Worm (Caenorhabditis elegans) whole organism, young adult: ENCODE results near the gene fbxa-14.
A peak's percentile ranks its signal among the peaks of the same experiment; 100 is the strongest.
"Not testable (repeated sequence)": the region's sequence is repeated elsewhere in the genome, so short reads cannot be mapped to it uniquely, and the experiment has no call there.

ENCODE experiments used
- B0261.1 ChIP-seq: sonication (generic microtip); optimal IDR thresholded peaks from 2 replicates; lab custom pipeline; 2016; ENCODE audit warnings: mild to moderate bottlenecking, missing genetic modification characterization, moderate library complexity, missing compliant biosample characterization
- C17E4.6 ChIP-seq: fragments of 200-800 bp; sonication (Bioruptor generic); IDR thresholded peaks from 2 replicates; pipeline ENCODE4 v1.3.6; 2022; ENCODE audit warnings: missing genetic modification reagents, missing genetic modification characterization, missing compliant biosample characterization
- F39B2.1 ChIP-seq: fragments of 200-800 bp; sonication (Bioruptor generic); IDR thresholded peaks from 2 replicates; pipeline ENCODE4 v1.3.6; 2022; ENCODE audit warnings: missing genetic modification reagents, missing genetic modification characterization, missing compliant biosample characterization
- Y53G8AR.9 ChIP-seq: fragments of 200-800 bp; sonication (Bioruptor generic); conservative IDR thresholded peaks from 2 replicates; pipeline ENCODE4 v1.3.6; 2022; ENCODE audit warnings: missing genetic modification reagents, missing genetic modification characterization, missing compliant biosample characterization
- Y56A3A.18 ChIP-seq: fragments of 200-800 bp; sonication (Bioruptor generic); IDR thresholded peaks from 2 replicates; pipeline ENCODE4 v1.3.6; 2022; ENCODE audit warnings: missing genetic modification reagents, missing genetic modification characterization, missing compliant biosample characterization
- aptf-2 ChIP-seq: fragments of 200-800 bp; sonication (Bioruptor generic); conservative IDR thresholded peaks from 2 replicates; pipeline ENCODE4 v1.3.6; 2022; ENCODE audit warnings: missing genetic modification reagents, missing genetic modification characterization, missing compliant biosample characterization
- aptf-3 ChIP-seq: fragments of 200-800 bp; sonication (Bioruptor generic); IDR thresholded peaks from 2 replicates; pipeline ENCODE4 v1.3.6; 2022; ENCODE audit warnings: missing genetic modification characterization, missing compliant biosample characterization
- athp-1 ChIP-seq: sonication (generic microtip); optimal IDR thresholded peaks from 2 replicates; lab custom pipeline; 2017; ENCODE audit warnings: mild to moderate bottlenecking, missing genetic modification characterization, missing compliant biosample characterization
- attf-5 ChIP-seq: fragments of 200-800 bp; sonication (Bioruptor generic); optimal IDR thresholded peaks from 2 replicates; lab custom pipeline; 2018; ENCODE audit warnings: mild to moderate bottlenecking, missing genetic modification characterization, missing compliant biosample characterization
- ceh-27 ChIP-seq: fragments of 200-800 bp; sonication (Bioruptor generic); optimal IDR thresholded peaks from 2 replicates; lab custom pipeline; 2018; ENCODE audit warnings: mild to moderate bottlenecking, missing genetic modification characterization, moderate library complexity, missing compliant biosample characterization
- die-1 ChIP-seq: sonication (generic microtip); optimal IDR thresholded peaks from 2 replicates; lab custom pipeline; 2016; ENCODE audit warnings: missing genotype, mild to moderate bottlenecking, missing genetic modification characterization, missing compliant biosample characterization
- dpl-1 ChIP-seq: fragments of 150-350 bp; optimal IDR thresholded peaks from 2 replicates; lab custom pipeline; 2014; ENCODE audit warnings: missing biosample characterization, missing genetic modification reagents, missing genetic modification characterization
- ekl-4 ChIP-seq: fragments of 200-800 bp; sonication (Bioruptor generic); IDR thresholded peaks from 2 replicates; pipeline ENCODE4 v1.3.6; 2022; ENCODE audit warnings: missing genetic modification reagents, missing genetic modification characterization, missing compliant biosample characterization
- him-1 ChIP-seq: sonication (generic microtip); optimal IDR thresholded peaks from 2 replicates; lab custom pipeline; 2016; ENCODE audit warnings: missing genotype, missing genetic modification reagents, missing genetic modification characterization, missing compliant biosample characterization
- hmg-1.2 ChIP-seq: fragments of 200-800 bp; sonication (Bioruptor generic); IDR thresholded peaks from 2 replicates; pipeline ENCODE4 v1.3.6; 2022; ENCODE audit warnings: missing genetic modification reagents, missing genetic modification characterization, missing compliant biosample characterization
- hrde-1 ChIP-seq: sonication (generic microtip); optimal IDR thresholded peaks from 2 replicates; lab custom pipeline; 2016; ENCODE audit warnings: missing genetic modification characterization, mild to moderate bottlenecking, missing compliant biosample characterization, moderate library complexity, missing genotype, missing genetic modification reagents, borderline replicate concordance
- lag-1 ChIP-seq: fragments of 200-800 bp; sonication (Bioruptor generic); IDR thresholded peaks from 2 replicates; pipeline ENCODE4 v1.3.6; 2022; ENCODE audit warnings: missing genetic modification reagents, missing genetic modification characterization, missing compliant biosample characterization
- lin-26 ChIP-seq: fragments of 200-800 bp; sonication (Bioruptor generic); IDR thresholded peaks from 2 replicates; pipeline ENCODE4 v1.3.6; 2022; ENCODE audit warnings: missing genetic modification reagents, missing genetic modification characterization, missing compliant biosample characterization
- lin-40 ChIP-seq: sonication (generic microtip); optimal IDR thresholded peaks from 2 replicates; lab custom pipeline; 2016; ENCODE audit warnings: missing genetic modification characterization, mild to moderate bottlenecking, missing compliant biosample characterization, missing genotype, missing genetic modification reagents
- lsl-1 ChIP-seq: fragments of 200-800 bp; sonication (Bioruptor generic); optimal IDR thresholded peaks from 2 replicates; lab custom pipeline; 2018; ENCODE audit warnings: mild to moderate bottlenecking, missing genetic modification characterization, moderate library complexity, missing compliant biosample characterization
- lsy-27 ChIP-seq: sonication (generic microtip); optimal IDR thresholded peaks from 2 replicates; lab custom pipeline; 2017; ENCODE audit warnings: missing genetic modification characterization, mild to moderate bottlenecking, missing compliant biosample characterization, antibody characterized with exemption, missing genotype, borderline replicate concordance; ENCODE audit not compliant: insufficient read depth
- madf-6 ChIP-seq: fragments of 200-800 bp; sonication (Bioruptor generic); IDR thresholded peaks from 2 replicates; pipeline ENCODE4 v1.3.6; 2022; ENCODE audit warnings: missing genetic modification reagents, missing genetic modification characterization, missing compliant biosample characterization
- mel-28 ChIP-seq: sonication (generic microtip); optimal IDR thresholded peaks from 2 replicates; lab custom pipeline; 2016; ENCODE audit warnings: borderline replicate concordance, mild to moderate bottlenecking, missing genetic modification characterization, missing compliant biosample characterization
- nfyb-1 ChIP-seq: fragments of 200-800 bp; sonication (Bioruptor generic); IDR thresholded peaks from 2 replicates; pipeline ENCODE4 v1.3.6; 2022; ENCODE audit warnings: missing genetic modification reagents, missing genetic modification characterization, missing compliant biosample characterization
- nhr-80 ChIP-seq: sonication (generic microtip); optimal IDR thresholded peaks from 2 replicates; lab custom pipeline; 2016; ENCODE audit warnings: missing genetic modification characterization, missing compliant biosample characterization
- pha-4 ChIP-seq: fragments of 150-350 bp; sonication (generic microtip); optimal IDR thresholded peaks from 2 replicates; lab custom pipeline; 2014; ENCODE audit warnings: missing biosample characterization, missing genetic modification reagents, missing genetic modification characterization
- rpc-1 ChIP-seq, 2 experiments: fragments of 150-350 bp in 1 of 2; sonication (generic microtip) in 1 of 2; optimal IDR thresholded peaks; 2 replicates each; lab custom pipeline; 2014 to 2018; ENCODE audit warnings: missing biosample characterization in 1 of 2, missing genetic modification characterization in 1 of 2, missing genetic modification reagents in 1 of 2, missing genotype in 1 of 2
- snpc-1.1 ChIP-seq: sonication (generic microtip); optimal IDR thresholded peaks from 2 replicates; lab custom pipeline; 2017; ENCODE audit warnings: missing genetic modification characterization, mild to moderate bottlenecking, missing compliant biosample characterization, antibody characterized with exemption, moderate library complexity, missing genotype, missing genetic modification reagents; ENCODE audit not compliant: insufficient read depth
- snpc-4 ChIP-seq, 5 experiments: fragments of 150-350 bp in 1 of 5; sonication (generic microtip) in 4 of 5; optimal IDR thresholded peaks; 2 replicates each; lab custom pipeline; 2014 to 2018; ENCODE audit warnings: missing genetic modification characterization in 5 of 5, missing biosample characterization in 3 of 5, antibody characterized with exemption in 2 of 5, mild to moderate bottlenecking in 2 of 5, missing compliant biosample characterization in 2 of 5, missing genotype in 2 of 5, moderate library complexity in 2 of 5, missing genetic modification reagents in 1 of 5
- tbp1 ChIP-seq: fragments of 200-800 bp; sonication (Bioruptor generic); optimal IDR thresholded peaks from 2 replicates; lab custom pipeline; 2018; ENCODE audit warnings: mild to moderate bottlenecking, missing genetic modification characterization, missing compliant biosample characterization
- tlf-1 ChIP-seq: fragments of 200-800 bp; sonication (Bioruptor generic); optimal IDR thresholded peaks from 2 replicates; lab custom pipeline; 2018; ENCODE audit warnings: mild to moderate bottlenecking, missing genetic modification characterization, missing compliant biosample characterization
- ztf-28 ChIP-seq: fragments of 200-800 bp; sonication (Bioruptor generic); IDR thresholded peaks from 2 replicates; pipeline ENCODE4 v1.3.6; 2022; ENCODE audit warnings: missing genetic modification reagents, missing genetic modification characterization, missing compliant biosample characterization

The fbxa-14 gene

DNA sequence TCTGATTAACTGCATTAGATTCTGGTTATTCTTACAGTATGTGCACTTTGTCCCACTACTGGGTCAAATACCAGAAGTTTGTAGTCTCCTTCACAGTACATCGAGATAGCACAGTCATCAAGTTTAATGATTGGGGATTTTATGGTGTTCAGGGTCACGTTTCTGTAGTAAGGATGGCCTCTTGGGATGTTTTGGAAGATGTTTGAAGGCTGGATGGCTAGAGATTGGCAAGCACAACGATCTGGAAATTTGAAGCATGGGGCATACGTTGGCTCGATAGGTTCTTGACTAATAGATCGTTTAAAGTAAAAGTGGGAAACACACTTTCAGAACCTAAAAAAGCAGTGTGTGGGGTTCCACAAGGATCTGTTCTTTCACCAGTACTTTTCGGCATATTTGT, 33.6 kb upstream of the fbxa-14 start, which contains the start of gene Y82E9BR.8:
Gene Y82E9BR.8, minus strand, starts transcription at position 101 of the 400 bp plus-strand sequence.
- TF ChIP-seq snpc-4 (GFP tag; optimal IDR thresholded peaks at IDR 0.05; lab: Kevin White, UChicago); snpc-4 (tag; optimal IDR thresholded peaks at IDR 0.05; lab: Kevin White, UChicago); C17E4.6 (GFP tag; lab: Robert Waterston, UW); Y53G8AR.9 (GFP tag; lab: Robert Waterston, UW): not testable (repeated sequence)

DNA sequence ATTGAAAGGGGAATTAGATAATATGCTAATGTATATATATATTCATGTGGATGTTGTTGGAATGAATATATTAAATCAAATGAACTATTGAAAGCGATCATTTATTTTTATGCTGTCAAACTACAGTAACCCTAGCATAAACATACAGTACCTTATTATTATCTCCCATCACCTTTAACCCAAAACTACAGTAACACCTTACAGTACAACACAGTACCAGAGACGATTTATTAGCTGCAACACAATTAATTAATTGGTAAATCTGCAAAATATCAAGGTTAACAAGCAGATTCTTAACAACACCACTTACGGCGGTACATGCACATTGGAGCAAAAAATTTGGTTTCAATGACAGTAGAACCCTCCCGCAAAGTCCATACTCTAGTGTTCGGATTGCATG, 30.9 kb upstream of the fbxa-14 start, which contains the start of gene Y82E9BL.1:
Gene Y82E9BL.1, minus strand, starts transcription at position 101 of the 400 bp plus-strand sequence.
- TF ChIP-seq hrde-1: no peak
- TF ChIP-seq hmg-1.2 (GFP tag; lab: Robert Waterston, UW): no peak

DNA sequence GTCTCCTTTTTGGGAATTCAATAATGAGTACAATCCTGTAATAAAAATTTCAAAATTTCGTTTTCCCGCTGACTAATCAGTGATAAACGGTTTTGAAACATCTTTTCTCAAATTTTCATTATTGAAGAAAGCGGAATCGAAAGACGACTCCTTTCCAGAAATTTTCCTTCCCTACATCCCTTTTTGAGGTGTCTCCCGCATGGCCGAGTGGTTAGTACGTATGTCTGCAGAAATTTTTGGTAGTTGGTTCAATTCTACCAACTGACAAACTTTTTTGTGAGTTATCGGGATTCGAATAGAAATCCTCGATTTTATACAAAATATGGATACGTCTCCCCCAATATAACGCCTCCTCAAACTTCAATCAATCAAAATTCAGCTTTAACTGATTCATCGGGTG, 30.1 kb upstream of the fbxa-14 start:
- peak; percentile 64; the same call in 1 of the 2 replicates for TF ChIP-seq lin-26 (GFP tag; lab: Robert Waterston, UW)
- peak; percentile 49 for TF ChIP-seq rpc-1 (optimal IDR thresholded peaks at IDR 0.05; lab: Kevin White, UChicago)
- TF ChIP-seq rpc-1 (tag; optimal IDR thresholded peaks at IDR 0.05; lab: Kevin White, UChicago): peak; percentile 72
- 0 out of 2 replicates have a peak, but pooled peaks have one; percentile 36 for TF ChIP-seq nfyb-1 (GFP tag; lab: Robert Waterston, UW)
- no peak for TF ChIP-seq C17E4.6 (GFP tag; lab: Robert Waterston, UW)
- peak; percentile 33 for TF ChIP-seq him-1 (tag; lab: Kevin White, UChicago)
- peak; percentile 25 for TF ChIP-seq die-1 (tag; lab: Kevin White, UChicago)
- peak; percentile 85 for TF ChIP-seq tbp1 (GFP tag; lab: Kevin White, UChicago)
- peak; percentile 25 for TF ChIP-seq snpc-1.1
- TF ChIP-seq B0261.1: peak; percentile 68
- TF ChIP-seq Y56A3A.18 (GFP tag; lab: Robert Waterston, UW): no peak

- TF ChIP-seq die-1 (tag; lab: Kevin White, UChicago) (no peak), pha-4 (tag; lab: Kevin White, UChicago) (no peak), F39B2.1 (GFP tag; lab: Robert Waterston, UW) (no peak), lsl-1 (GFP tag; lab: Kevin White, UChicago) (no peak), aptf-3 (no peak), attf-5 (GFP tag; lab: Kevin White, UChicago) (no peak), athp-1 (tag; lab: Kevin White, UChicago) (no peak), ekl-4 (no peak), lsy-27 (no peak), mel-28 (tag; lab: Kevin White, UChicago) (no peak), dpl-1 (GFP tag; lab: Kevin White, UChicago) (no peak)
Observed at ce11 chrIII:1350745-1351144, 26.3 kb upstream of the fbxa-14 start, which contains the start of gene Y82E9BL.3. Gene Y82E9BL.3 (minus strand): TSS chrIII:1350845.

- no peak for TF ChIP-seq ztf-28 (GFP tag; lab: Robert Waterston, UW)
- peak; percentile 15 for TF ChIP-seq nhr-80 (tag; lab: Kevin White, UChicago)
- TF ChIP-seq, all 124 proteins: peak for 1
Observed at ce11 chrIII:1349313-1349712, 24.9 kb upstream of the fbxa-14 start, which contains the start of gene fbxa-25. Gene fbxa-25 (minus strand): TSS chrIII:1349450.

DNA sequence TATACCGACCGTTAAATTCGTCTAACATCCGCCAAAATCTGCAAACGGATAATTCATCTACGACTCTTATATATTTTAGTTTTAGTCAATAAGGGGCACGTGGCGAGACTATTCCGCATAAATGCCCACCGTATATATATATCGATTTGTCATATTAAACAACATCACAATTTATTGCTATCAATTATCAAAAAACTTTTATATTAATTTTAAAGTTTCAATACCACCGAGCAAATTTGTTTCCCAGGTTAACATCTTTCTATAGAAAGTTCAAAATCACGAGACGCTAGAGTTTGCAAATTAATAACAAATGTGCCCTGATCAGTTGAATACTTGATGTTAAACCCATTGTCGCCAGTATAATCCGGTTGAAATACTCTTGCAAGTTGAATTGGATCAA, 23.1 kb upstream of the fbxa-14 start, which contains the start of gene Y82E9BL.5:
Gene Y82E9BL.5, minus strand, starts transcription at position 101 of the 400 bp plus-strand sequence.
- no peak for TF ChIP-seq F39B2.1 (GFP tag; lab: Robert Waterston, UW)
- no peak for TF ChIP-seq pha-4 (tag; lab: Kevin White, UChicago)
- no peak for TF ChIP-seq madf-6 (GFP tag; lab: Robert Waterston, UW)
- TF ChIP-seq lsy-27: no peak
- TF ChIP-seq ceh-27 (GFP tag; lab: Kevin White, UChicago): no peak
- TF ChIP-seq aptf-2 (GFP tag; lab: Robert Waterston, UW): no peak
- TF ChIP-seq lin-40 (tag; lab: Kevin White, UChicago): no peak
- no peak for TF ChIP-seq lag-1 (GFP tag; lab: Robert Waterston, UW)
- no peak for TF ChIP-seq tlf-1
